Fruit fly (Drosophila melanogaster): ENCODE results near the gene Atxn7.
A peak's percentile ranks its signal among the peaks of the same experiment; 100 is the strongest.

The Atxn7 gene

DNA sequence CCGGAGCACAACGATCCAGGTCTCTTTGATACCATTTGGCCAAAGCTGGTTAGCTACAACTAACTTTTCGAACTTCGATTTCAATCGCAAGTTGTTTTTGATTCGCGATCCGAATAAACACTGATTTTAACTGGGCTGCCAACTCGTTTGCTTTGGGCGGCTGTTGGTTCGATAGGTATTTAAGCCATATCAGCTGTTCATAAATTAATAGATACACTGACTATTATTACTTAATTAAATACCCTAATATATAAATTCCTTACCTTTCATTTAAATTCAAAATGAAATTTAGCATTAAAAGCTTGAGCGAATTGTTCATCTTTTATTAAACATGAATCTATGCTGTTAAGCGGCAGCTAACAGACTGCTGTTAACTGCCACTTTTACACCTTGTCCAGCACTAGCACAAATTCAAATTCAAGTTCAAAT is 18.4 kb upstream of the Atxn7 start, which contains the start of gene CG9967 (continued):
- TF ChIP-seq CG5180 (GFP tag; optimal IDR thresholded peaks at IDR 0.05) (no peak), lmd (GFP tag; IDR thresholded peaks at IDR 0.05) (no peak), crol (GFP tag; IDR thresholded peaks at IDR 0.05) (no peak), Mad (GFP tag; optimal IDR thresholded peaks at IDR 0.05) (peak; percentile 35), bbx (GFP tag; IDR thresholded peaks at IDR 0.05; ENCODE audit: partially characterized antibody) (0 out of 2 replicates have a peak, but pooled peaks have one; percentile 21), CG15073 (GFP tag; optimal IDR thresholded peaks at IDR 0.05) (no peak), maf-S (GFP tag; optimal IDR thresholded peaks at IDR 0.05) (no peak), hkb (optimal IDR thresholded peaks at IDR 0.05) (no peak), hkb (GFP tag; IDR thresholded peaks at IDR 0.05) (0 out of 2 replicates have a peak, but pooled peaks have one; percentile 12), pho (GFP tag; optimal IDR thresholded peaks at IDR 0.05) (no peak), CG6654 (GFP tag; optimal IDR thresholded peaks at IDR 0.05) (no peak), Blimp-1 (GFP tag; optimal IDR thresholded peaks at IDR 0.05) (no peak), GATAe (GFP tag; conservative IDR thresholded peaks at IDR 0.05) (no peak), CG12391 (tag; optimal IDR thresholded peaks at IDR 0.05) (peak; percentile 43), pfk (GFP tag; optimal IDR thresholded peaks at IDR 0.05) (no peak), unpg (GFP tag; optimal IDR thresholded peaks at IDR 0.05) (no peak), z (GFP tag; IDR thresholded peaks at IDR 0.05) (no peak), Drgx (GFP tag; IDR thresholded peaks at IDR 0.05) (no peak), CG9609 (GFP tag; optimal IDR thresholded peaks at IDR 0.05) (no peak), gsb (GFP tag; IDR thresholded peaks at IDR 0.05) (no peak), CG11560 (tag; IDR thresholded peaks at IDR 0.05) (no peak), run (tag; optimal IDR thresholded peaks at IDR 0.05) (no peak), CG2116 (GFP tag; optimal IDR thresholded peaks at IDR 0.05) (peak; percentile 50), zen (tag; optimal IDR thresholded peaks at IDR 0.05) (peak; percentile 9), CG3847 (GFP tag; IDR thresholded peaks at IDR 0.05) (no peak), Sry-δ (GFP tag; optimal IDR thresholded peaks at IDR 0.05) (no peak), CG12659 (GFP tag; optimal IDR thresholded peaks at IDR 0.05) (peak; percentile 44), NK7.1 (GFP tag; optimal IDR thresholded peaks at IDR 0.05) (no peak), nau (GFP tag; optimal IDR thresholded peaks at IDR 0.05) (no peak), pros (GFP tag; optimal IDR thresholded peaks at IDR 0.05) (no peak), CG13123 (GFP tag; optimal IDR thresholded peaks at IDR 0.05) (no peak), nmo (GFP tag; optimal IDR thresholded peaks at IDR 0.05) (peak; percentile 29), HLH3B (GFP tag; IDR thresholded peaks at IDR 0.05) (no peak), CG3995 (GFP tag; optimal IDR thresholded peaks at IDR 0.05) (no peak), CG10274 (GFP tag; optimal IDR thresholded peaks at IDR 0.05) (no peak), Antp (GFP tag; optimal IDR thresholded peaks at IDR 0.05) (no peak), CG2129 (GFP tag; IDR thresholded peaks at IDR 0.05; ENCODE audit: partially characterized antibody) (no peak), wdn (GFP tag; IDR thresholded peaks at IDR 0.05) (no peak), E2f2 (GFP tag; IDR thresholded peaks at IDR 0.05) (peak; percentile 87), CG10565 (GFP tag; optimal IDR thresholded peaks at IDR 0.05) (no peak), CG7963 (GFP tag; IDR thresholded peaks at IDR 0.05; ENCODE audit: partially characterized antibody) (no peak), ci (GFP tag; IDR thresholded peaks at IDR 0.05) (no peak), gt (GFP tag; IDR thresholded peaks at IDR 0.05) (no peak), lilli (GFP tag; optimal IDR thresholded peaks at IDR 0.05) (peak; percentile 39), Fer2 (tag; optimal IDR thresholded peaks at IDR 0.05) (no peak), CG33557 (GFP tag; optimal IDR thresholded peaks at IDR 0.05) (no peak), HLH4C (GFP tag; IDR thresholded peaks at IDR 0.05; ENCODE audit: partially characterized antibody) (no peak), corto (GFP tag; optimal IDR thresholded peaks at IDR 0.05) (no peak), CG1832 (GFP tag; optimal IDR thresholded peaks at IDR 0.05) (no peak), CG11696 (GFP tag; IDR thresholded peaks at IDR 0.05) (no peak), CG10654 (GFP tag; optimal IDR thresholded peaks at IDR 0.05) (no peak), CG13775 (GFP tag; optimal IDR thresholded peaks at IDR 0.05) (no peak)

All from whole organism, embryonic.